Worm (Caenorhabditis elegans): ENCODE measurements around the gene mltn-3.

DNA sequence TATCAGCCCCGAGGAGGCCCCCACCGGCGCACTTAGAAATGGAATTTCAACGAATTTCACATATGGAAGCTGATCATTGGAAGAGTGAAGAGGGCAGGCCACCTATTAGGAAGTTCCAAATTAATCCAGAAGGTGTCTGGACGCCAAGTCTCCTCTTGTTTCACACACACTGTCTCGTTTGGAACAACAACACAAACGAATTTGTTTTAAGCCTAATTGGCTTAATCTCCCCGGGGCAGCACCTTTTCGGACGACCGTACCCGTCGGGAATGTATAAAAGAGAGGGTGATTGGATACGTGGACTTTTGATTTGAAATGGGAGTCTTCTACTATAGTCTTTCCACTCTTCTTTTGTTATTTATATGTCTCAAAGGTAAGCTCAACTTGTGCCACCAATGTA lies at the start of gene mltn-3:
- no peak for TF ChIP-seq ztf-29 (GFP tag; IDR thresholded peaks at IDR 0.05)
- no peak for TF ChIP-seq tab-1 (GFP tag; IDR thresholded peaks at IDR 0.05)
- no peak for TF ChIP-seq T22C8.4 (GFP tag; IDR thresholded peaks at IDR 0.05)
- no peak for TF ChIP-seq flt-1 (GFP tag; IDR thresholded peaks at IDR 0.05)
- no peak for TF ChIP-seq klf-2 (GFP tag; conservative IDR thresholded peaks at IDR 0.05)
- no peak for TF ChIP-seq ref-1 (GFP tag; conservative IDR thresholded peaks at IDR 0.05)
- no peak for TF ChIP-seq med-1 (GFP tag; optimal IDR thresholded peaks at IDR 0.05; ENCODE audit: insufficient read depth)
- TF ChIP-seq cog-1 (tag; optimal IDR thresholded peaks at IDR 0.05) = no peak
